Worm (Caenorhabditis elegans) whole organism, late embryonic: ENCODE results near the gene rpn-12.

Source experiments
- C08G9.2 ChIP-seq: sonication (generic microtip); optimal IDR thresholded peaks from 2 replicates; lab custom pipeline; 2016; ENCODE audit warnings: mild to moderate bottlenecking, missing genetic modification characterization, moderate library complexity, missing compliant biosample characterization
- F13H6.1 ChIP-seq: sonication (generic microtip); optimal IDR thresholded peaks from 2 replicates; lab custom pipeline; 2016; ENCODE audit warnings: missing genetic modification characterization, missing compliant biosample characterization
- ahr-1 ChIP-seq: sonication (generic microtip); optimal IDR thresholded peaks from 2 replicates; lab custom pipeline; 2016; ENCODE audit warnings: missing genetic modification characterization, missing compliant biosample characterization
- ama-1 ChIP-seq: fragments of 150-350 bp; optimal IDR thresholded peaks from 2 replicates; lab custom pipeline; 2014
- ceh-2 ChIP-seq: sonication (generic microtip); optimal IDR thresholded peaks from 2 replicates; lab custom pipeline; 2016; ENCODE audit warnings: missing genotype, missing genetic modification characterization, missing compliant biosample characterization
- ceh-22 ChIP-seq: sonication (generic microtip); optimal IDR thresholded peaks from 2 replicates; lab custom pipeline; 2017; ENCODE audit warnings: missing biosample characterization, missing genetic modification characterization
- ceh-24 ChIP-seq: sonication (generic microtip); optimal IDR thresholded peaks from 2 replicates; lab custom pipeline; 2016; ENCODE audit warnings: mild to moderate bottlenecking, missing genetic modification characterization, missing compliant biosample characterization
- ceh-31 ChIP-seq: sonication (generic microtip); optimal IDR thresholded peaks from 2 replicates; lab custom pipeline; 2016; ENCODE audit warnings: missing genetic modification characterization, missing compliant biosample characterization
- ceh-34 ChIP-seq: sonication (generic microtip); optimal IDR thresholded peaks from 2 replicates; lab custom pipeline; 2016; ENCODE audit warnings: mild to moderate bottlenecking, missing genetic modification characterization, missing compliant biosample characterization
- ceh-6 ChIP-seq: fragments of 200-800 bp; sonication (Bioruptor generic); optimal IDR thresholded peaks from 2 replicates; lab custom pipeline; 2018; ENCODE audit warnings: mild to moderate bottlenecking, missing genetic modification characterization, missing compliant biosample characterization
- dmd-4 ChIP-seq: sonication (generic microtip); optimal IDR thresholded peaks from 2 replicates; lab custom pipeline; 2016; ENCODE audit warnings: borderline replicate concordance, missing genetic modification characterization, missing compliant biosample characterization
- elt-2 ChIP-seq: sonication (generic microtip); optimal IDR thresholded peaks from 2 replicates; lab custom pipeline; 2016; ENCODE audit warnings: missing genetic modification reagents, missing genetic modification characterization, missing compliant biosample characterization
- fkh-10 ChIP-seq: fragments of 150-350 bp; optimal IDR thresholded peaks from 2 replicates; lab custom pipeline; 2014; ENCODE audit warnings: missing biosample characterization, missing genetic modification reagents, missing genetic modification characterization
- fkh-6 ChIP-seq: sonication (generic microtip); optimal IDR thresholded peaks from 2 replicates; lab custom pipeline; 2016; ENCODE audit warnings: missing genetic modification characterization, missing compliant biosample characterization
- gmeb-2 ChIP-seq: sonication (generic microtip); optimal IDR thresholded peaks from 2 replicates; lab custom pipeline; 2016; ENCODE audit warnings: missing genetic modification characterization, inconsistent platforms, missing compliant biosample characterization
- hlh-13 ChIP-seq: fragments of 200-800 bp; sonication (Bioruptor generic); optimal IDR thresholded peaks from 2 replicates; lab custom pipeline; 2018; ENCODE audit warnings: mild to moderate bottlenecking, missing genetic modification characterization, missing compliant biosample characterization
- hlh-30 ChIP-seq: sonication (generic microtip); optimal IDR thresholded peaks from 2 replicates; lab custom pipeline; 2017; ENCODE audit warnings: antibody characterized with exemption, missing genetic modification characterization, missing compliant biosample characterization; ENCODE audit not compliant: insufficient read depth
- nfya-1 ChIP-seq: sonication (generic microtip); optimal IDR thresholded peaks from 2 replicates; lab custom pipeline; 2017; ENCODE audit warnings: missing genetic modification characterization, mild to moderate bottlenecking, missing compliant biosample characterization, antibody characterized with exemption, moderate library complexity
- nhr-11 ChIP-seq: fragments of 150-350 bp; optimal IDR thresholded peaks from 2 replicates; lab custom pipeline; 2014; ENCODE audit warnings: missing biosample characterization, missing genetic modification characterization
- odd-2 ChIP-seq: sonication (generic microtip); optimal IDR thresholded peaks from 2 replicates; lab custom pipeline; 2017; ENCODE audit warnings: antibody characterized with exemption, mild to moderate bottlenecking, missing genetic modification characterization, missing compliant biosample characterization
- pag-3 ChIP-seq: sonication (generic microtip); optimal IDR thresholded peaks from 2 replicates; lab custom pipeline; 2016; ENCODE audit warnings: missing compliant biosample characterization, missing genetic modification characterization, borderline replicate concordance
- pha-4 ChIP-seq: fragments of 150-350 bp; optimal IDR thresholded peaks from 2 replicates; lab custom pipeline; 2018; ENCODE audit warnings: missing biosample characterization, missing genetic modification reagents, missing genetic modification characterization
- pros-1 ChIP-seq: fragments of 150-350 bp; optimal IDR thresholded peaks from 2 replicates; lab custom pipeline; 2014; ENCODE audit warnings: missing biosample characterization, missing genetic modification reagents, missing genetic modification characterization
- rnt-1 ChIP-seq: sonication (generic microtip); optimal IDR thresholded peaks from 2 replicates; lab custom pipeline; 2016; ENCODE audit warnings: missing genetic modification characterization, missing compliant biosample characterization
- sox-4 ChIP-seq: sonication (generic microtip); optimal IDR thresholded peaks from 2 replicates; lab custom pipeline; 2017; ENCODE audit warnings: mild to moderate bottlenecking, missing genetic modification characterization, inconsistent platforms, missing compliant biosample characterization
- syd-9 ChIP-seq: sonication (generic microtip); optimal IDR thresholded peaks from 2 replicates; lab custom pipeline; 2016; ENCODE audit warnings: mild to moderate bottlenecking, missing genetic modification characterization, moderate library complexity, missing compliant biosample characterization
- unc-3 ChIP-seq, 2 experiments: fragments of 200-800 bp in 1 of 2; sonication (Bioruptor generic) in 1 of 2; sonication (generic microtip) in 1 of 2; conservative IDR thresholded peaks in 1 of 2; optimal IDR thresholded peaks in 1 of 2; 2 replicates each; pipeline versions ENCODE4 v1.3.6 to Lab custom; 2016 to 2022; ENCODE audit warnings: missing compliant biosample characterization in 2 of 2, missing genetic modification characterization in 2 of 2, missing genetic modification reagents in 1 of 2
- unc-42 ChIP-seq: sonication (generic microtip); optimal IDR thresholded peaks from 2 replicates; lab custom pipeline; 2016; ENCODE audit warnings: missing genotype, missing genetic modification characterization, missing compliant biosample characterization
- unc-55 ChIP-seq: sonication (generic microtip); optimal IDR thresholded peaks from 2 replicates; lab custom pipeline; 2017; ENCODE audit warnings: missing biosample characterization, missing genetic modification reagents, missing genetic modification characterization
- unc-86 ChIP-seq: sonication (generic microtip); optimal IDR thresholded peaks from 2 replicates; lab custom pipeline; 2016; ENCODE audit warnings: missing genetic modification characterization, missing compliant biosample characterization

Gene rpn-12

DNA sequence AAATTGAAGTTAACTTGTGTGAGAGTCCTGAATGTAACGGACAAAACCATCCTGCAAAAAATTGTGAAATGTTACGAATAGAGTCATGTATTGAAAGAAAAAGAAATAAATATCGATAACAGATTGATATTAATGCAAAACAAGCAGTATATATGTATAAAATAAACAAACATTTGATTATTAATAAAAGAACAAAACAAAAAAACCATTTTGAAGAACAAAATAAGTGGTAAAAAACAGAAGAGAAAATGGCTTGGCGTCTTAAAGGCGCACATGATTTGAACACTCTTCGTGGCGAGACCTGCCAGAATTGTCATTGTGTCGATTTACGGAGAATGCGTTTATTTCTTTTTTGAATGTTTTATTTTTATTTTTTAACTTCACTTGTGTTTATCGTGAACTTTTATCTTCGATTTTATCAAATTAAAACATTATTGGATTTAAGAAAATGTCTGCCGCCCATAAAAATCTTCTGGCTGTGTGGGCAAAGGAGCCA lies at the start of gene rpn-12, which contains the start of gene rad-23:
rpn-12 (plus strand) TSS at position 446 of the 496 bp plus-strand sequence.
rad-23 (minus strand) TSS at position 51 of the 496 bp plus-strand sequence.
- peak; percentile 29 for TF ChIP-seq ceh-31
- peak; percentile 29 for TF ChIP-seq nfya-1 (tag; lab: Kevin White, UChicago)
- TF ChIP-seq rnt-1 (tag; lab: Kevin White, UChicago), result no peak
- TF ChIP-seq hlh-30 (tag; lab: Kevin White, UChicago), result peak; percentile 0
- no peak for TF ChIP-seq sox-4
- TF ChIP-seq ama-1 (lab: Kevin White, UChicago), result no peak
- peak; percentile 47 for TF ChIP-seq unc-42 (tag; lab: Kevin White, UChicago)

- TF ChIP-seq pros-1 (tag; lab: Kevin White, UChicago) (no peak), gmeb-2 (tag; lab: Kevin White, UChicago) (no peak), dmd-4 (tag; lab: Kevin White, UChicago) (no peak)
Observed at ce11 chrII:11604613-11605012, 48.3 kb upstream of the rpn-12 start.

- no peak for TF ChIP-seq unc-42 (tag; lab: Kevin White, UChicago)
- peak; percentile 98 for TF ChIP-seq elt-2 (tag; lab: Kevin White, UChicago)
Observed at ce11 chrII:11611462-11611861, 41.5 kb upstream of the rpn-12 start.

- TF ChIP-seq unc-86 (tag; lab: Kevin White, UChicago) (no peak), ceh-2 (no peak), ama-1 (lab: Kevin White, UChicago) (no peak), unc-42 (tag; lab: Kevin White, UChicago) (no peak), pha-4 (no peak), F13H6.1 (tag; lab: Kevin White, UChicago) (no peak)
Observed at ce11 chrII:11612034-11612723, 40.7 kb upstream of the rpn-12 start, which contains the start of gene F07A11.5. TSS of gene F07A11.5 (plus strand) at chrII:11612300.

DNA sequence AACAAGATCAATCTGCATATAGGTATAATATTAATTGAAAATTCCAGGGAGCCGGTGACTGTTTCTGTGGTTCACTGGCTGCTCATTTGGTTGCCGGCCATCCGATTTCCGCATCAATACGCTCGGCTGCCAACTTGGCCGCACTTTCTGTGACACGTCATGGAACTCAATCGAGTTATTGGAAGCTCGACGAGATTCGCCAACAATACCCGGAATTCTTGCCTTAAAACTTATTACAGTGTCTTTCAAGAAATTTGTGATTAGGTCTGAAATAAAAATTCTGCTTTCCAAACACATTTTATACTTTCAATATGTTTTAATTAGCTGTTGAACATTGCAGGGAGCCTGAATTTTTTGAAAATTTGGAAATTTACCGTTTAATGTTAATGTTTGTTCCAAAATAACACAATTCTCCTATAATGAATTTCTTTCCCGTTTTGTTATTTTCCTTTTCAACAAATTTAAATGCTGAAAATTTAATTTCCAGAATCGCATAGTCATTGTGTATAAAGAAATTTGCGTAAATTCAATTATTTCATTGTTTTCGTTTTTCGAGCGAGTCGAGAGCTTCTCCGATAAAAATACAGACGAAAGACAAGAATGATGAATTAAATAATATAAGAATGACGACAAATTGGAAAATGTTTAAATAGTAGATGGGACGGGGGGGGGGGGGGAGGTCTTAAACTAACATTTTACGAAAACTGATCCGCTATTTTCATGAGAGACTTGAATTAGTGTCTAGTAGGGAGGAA lies 38.6 kb upstream of the rpn-12 start:
- TF ChIP-seq fkh-6 (tag; lab: Kevin White, UChicago), result no peak
- no peak for TF ChIP-seq odd-2 (tag; lab: Kevin White, UChicago)
- TF ChIP-seq syd-9 (tag; lab: Kevin White, UChicago), result no peak
- TF ChIP-seq unc-55 (GFP tag; lab: Kevin White, UChicago), result no peak
- no peak for TF ChIP-seq hlh-13
- TF ChIP-seq rnt-1 (tag; lab: Kevin White, UChicago), result no peak
- no peak for TF ChIP-seq ceh-24
- no peak for TF ChIP-seq ahr-1
- no peak for TF ChIP-seq dmd-4 (tag; lab: Kevin White, UChicago)
- no peak for TF ChIP-seq nhr-11 (tag; lab: Kevin White, UChicago)
- no peak for TF ChIP-seq ceh-6 (GFP tag; lab: Kevin White, UChicago)
- no peak for TF ChIP-seq gmeb-2 (tag; lab: Kevin White, UChicago)
- TF ChIP-seq C08G9.2 (tag; lab: Kevin White, UChicago), result no peak
- no peak for TF ChIP-seq fkh-10 (GFP tag; lab: Kevin White, UChicago)
- TF ChIP-seq pag-3 (tag; lab: Kevin White, UChicago), result no peak
- TF ChIP-seq unc-3 (GFP tag; conservative IDR thresholded peaks at IDR 0.05; lab: Robert Waterston, UW), result no peak
- TF ChIP-seq unc-3 (tag; optimal IDR thresholded peaks at IDR 0.05; lab: Kevin White, UChicago), result no peak
- no peak for TF ChIP-seq ceh-22 (tag; lab: Kevin White, UChicago)
- TF ChIP-seq pha-4, result no peak
- no peak for TF ChIP-seq ceh-34 (tag; lab: Kevin White, UChicago)
